Fruit fly (Drosophila melanogaster) whole organism, embryonic: ENCODE data around the gene CG9021.
A peak's percentile ranks its signal among the peaks of the same experiment; 100 is the strongest.

ENCODE experiments used
- ATbp ChIP-seq: fragments of 200-800 bp; sonication (Bioruptor generic); optimal IDR thresholded peaks from 2 replicates; lab custom pipeline; 2017; ENCODE audit warnings: missing biosample characterization, mild to moderate bottlenecking, missing genetic modification characterization, missing genetic modification reagents
- BtbVII ChIP-seq: fragments of 200-800 bp; sonication (Bioruptor generic); optimal IDR thresholded peaks from 3 replicates; lab custom pipeline; 2017; ENCODE audit warnings: missing biosample characterization, mild to moderate bottlenecking, missing genetic modification characterization
- Bteb2 ChIP-seq: fragments of 200-800 bp; sonication (Bioruptor generic); optimal IDR thresholded peaks from 2 replicates; lab custom pipeline; 2016; ENCODE audit warnings: missing biosample characterization, missing genetic modification characterization
- CG10431 ChIP-seq: fragments of 200-800 bp; sonication (Bioruptor generic); optimal IDR thresholded peaks from 3 replicates; lab custom pipeline; 2018; ENCODE audit warnings: missing biosample characterization, mild to moderate bottlenecking, missing genetic modification characterization
- CG10543 ChIP-seq: fragments of 200-800 bp; sonication (Bioruptor generic); optimal IDR thresholded peaks from 3 replicates; lab custom pipeline; 2017; ENCODE audit warnings: missing biosample characterization, mild to moderate bottlenecking, missing genetic modification characterization, moderate library complexity
- CG11398 ChIP-seq: fragments of 200-800 bp; sonication (Bioruptor generic); optimal IDR thresholded peaks from 2 replicates; lab custom pipeline; 2016; ENCODE audit warnings: missing biosample characterization, missing genetic modification characterization
- CG11696 ChIP-seq: fragments of 200-800 bp; sonication (Bioruptor generic); IDR thresholded peaks from 2 replicates; pipeline ENCODE4 v1.3.6; 2022; ENCODE audit warnings: missing biosample characterization, missing genetic modification characterization
- CG12104 ChIP-seq: fragments of 200-800 bp; sonication (Bioruptor generic); optimal IDR thresholded peaks from 3 replicates; lab custom pipeline; 2016; ENCODE audit warnings: missing biosample characterization, missing genetic modification characterization
- CG13624 ChIP-seq: fragments of 200-800 bp; sonication (Bioruptor generic); optimal IDR thresholded peaks from 2 replicates; lab custom pipeline; 2016; ENCODE audit warnings: missing biosample characterization, missing genetic modification characterization
- CG14860 ChIP-seq: fragments of 200-800 bp; sonication (Bioruptor generic); IDR thresholded peaks from 3 replicates; pipeline ENCODE4 v1.3.6; 2022; ENCODE audit warnings: missing biosample characterization, missing genetic modification characterization; ENCODE audit not compliant: partially characterized antibody
- CG1603 ChIP-seq: fragments of 200-800 bp; sonication (Bioruptor generic); optimal IDR thresholded peaks from 2 replicates; lab custom pipeline; 2019; ENCODE audit warnings: missing biosample characterization, mild to moderate bottlenecking, missing genetic modification characterization, moderate library complexity
- CG3065 ChIP-seq: fragments of 200-800 bp; sonication (Bioruptor generic); optimal IDR thresholded peaks from 2 replicates; lab custom pipeline; 2016; ENCODE audit warnings: missing biosample characterization, missing genetic modification characterization
- CG3163 ChIP-seq: fragments of 200-800 bp; sonication (Bioruptor generic); optimal IDR thresholded peaks from 3 replicates; lab custom pipeline; 2016; ENCODE audit warnings: missing biosample characterization, missing genetic modification characterization
- CG3281 ChIP-seq: fragments of 200-800 bp; sonication (Bioruptor generic); optimal IDR thresholded peaks from 3 replicates; lab custom pipeline; 2017; ENCODE audit warnings: missing biosample characterization, mild to moderate bottlenecking, missing genetic modification characterization
- CG34224 ChIP-seq: fragments of 200-800 bp; sonication (Bioruptor generic); IDR thresholded peaks from 3 replicates; pipeline ENCODE4 v1.3.6; 2022; ENCODE audit warnings: missing biosample characterization, missing genetic modification characterization; ENCODE audit not compliant: partially characterized antibody
- CG4854 ChIP-seq: fragments of 200-800 bp; sonication (Bioruptor generic); optimal IDR thresholded peaks from 2 replicates; lab custom pipeline; 2016; ENCODE audit warnings: missing biosample characterization, missing genetic modification characterization, inconsistent platforms
- CG6254 ChIP-seq: fragments of 200-800 bp; sonication (Bioruptor generic); optimal IDR thresholded peaks from 3 replicates; lab custom pipeline; 2017; ENCODE audit warnings: mild to moderate bottlenecking, missing biosample characterization, missing genetic modification reagents, missing genetic modification characterization
- CG6813 ChIP-seq: fragments of 200-800 bp; sonication (Bioruptor generic); optimal IDR thresholded peaks from 2 replicates; lab custom pipeline; 2017; ENCODE audit warnings: missing biosample characterization, missing genetic modification characterization, mild to moderate bottlenecking, moderate library complexity, missing genetic modification reagents
- CG7928 ChIP-seq: fragments of 200-800 bp; sonication (Bioruptor generic); optimal IDR thresholded peaks from 2 replicates; lab custom pipeline; 2017; ENCODE audit warnings: missing biosample characterization, mild to moderate bottlenecking, missing genetic modification characterization
- CG8388 ChIP-seq: fragments of 200-800 bp; sonication (Bioruptor generic); optimal IDR thresholded peaks from 2 replicates; lab custom pipeline; 2019; ENCODE audit warnings: missing biosample characterization, mild to moderate bottlenecking, missing genetic modification characterization, moderate library complexity
- D ChIP-seq, 2 experiments: fragments of 200-800 bp in 1 of 2; fragments of >200 bp in 1 of 2; sonication (Bioruptor generic) in 1 of 2; optimal IDR thresholded peaks; 2 replicates in 1 of 2; 3 replicates in 1 of 2; lab custom pipeline; 2017; ENCODE audit warnings: mild to moderate bottlenecking in 1 of 2, missing biosample characterization in 1 of 2, missing genetic modification characterization in 1 of 2, missing genetic modification reagents in 1 of 2
- Eip74EF ChIP-seq, 2 experiments: fragments of 200-800 bp in 1 of 2; fragments of >200 bp in 1 of 2; sonication (Bioruptor generic) in 1 of 2; optimal IDR thresholded peaks; 2 replicates each; lab custom pipeline; 2017 to 2019; ENCODE audit warnings: missing biosample characterization in 2 of 2, missing genetic modification characterization in 2 of 2, mild to moderate bottlenecking in 1 of 2, moderate library complexity in 1 of 2
- HLH3B ChIP-seq: fragments of 200-800 bp; sonication (Bioruptor generic); IDR thresholded peaks from 2 replicates; pipeline ENCODE4 v1.3.6; 2022; ENCODE audit warnings: missing biosample characterization, missing genetic modification characterization
- Hand ChIP-seq: fragments of 200-800 bp; sonication (Bioruptor generic); optimal IDR thresholded peaks from 2 replicates; lab custom pipeline; 2017; ENCODE audit warnings: mild to moderate bottlenecking, missing biosample characterization, missing genetic modification reagents, missing genetic modification characterization
- HmgD ChIP-seq: fragments of 200-800 bp; sonication (Bioruptor generic); optimal IDR thresholded peaks from 3 replicates; lab custom pipeline; 2016; ENCODE audit warnings: missing biosample characterization, missing genetic modification characterization
- Hr51 ChIP-seq, 2 experiments: fragments of 200-800 bp; sonication (Bioruptor generic); optimal IDR thresholded peaks; 2 replicates in 1 of 2; 3 replicates in 1 of 2; lab custom pipeline; 2016 to 2018; ENCODE audit warnings: missing biosample characterization in 2 of 2, missing genetic modification characterization in 2 of 2, mild to moderate bottlenecking in 1 of 2, moderate library complexity in 1 of 2
- Lhr ChIP-seq: fragments of 200-800 bp; sonication (Bioruptor generic); optimal IDR thresholded peaks from 3 replicates; lab custom pipeline; 2017; ENCODE audit warnings: mild to moderate bottlenecking, missing biosample characterization, missing genetic modification reagents, missing genetic modification characterization
- Meics ChIP-seq: fragments of 200-800 bp; sonication (Bioruptor generic); optimal IDR thresholded peaks from 2 replicates; lab custom pipeline; 2017; ENCODE audit warnings: missing biosample characterization, mild to moderate bottlenecking, missing genetic modification characterization
- NC2α ChIP-seq: fragments of 200-800 bp; sonication (Bioruptor generic); optimal IDR thresholded peaks from 2 replicates; lab custom pipeline; 2016; ENCODE audit warnings: missing biosample characterization, missing genetic modification characterization
- NC2β ChIP-seq: fragments of 200-800 bp; sonication (Bioruptor generic); optimal IDR thresholded peaks from 2 replicates; lab custom pipeline; 2016; ENCODE audit warnings: missing biosample characterization, missing genetic modification characterization
- Sry-δ ChIP-seq: fragments of 200-800 bp; sonication (Bioruptor generic); optimal IDR thresholded peaks from 2 replicates; lab custom pipeline; 2016; ENCODE audit warnings: missing biosample characterization, missing genetic modification characterization
- Vsx1 ChIP-seq: fragments of 200-800 bp; sonication (Bioruptor generic); optimal IDR thresholded peaks from 2 replicates; lab custom pipeline; 2017; ENCODE audit warnings: missing biosample characterization, mild to moderate bottlenecking, missing genetic modification characterization, missing genetic modification reagents
- ara ChIP-seq: fragments of 200-800 bp; sonication (Bioruptor generic); IDR thresholded peaks from 2 replicates; pipeline ENCODE4 v1.3.6; 2022; ENCODE audit warnings: missing biosample characterization, missing genetic modification characterization
- cg ChIP-seq: fragments of 200-800 bp; sonication (Bioruptor generic); optimal IDR thresholded peaks from 3 replicates; lab custom pipeline; 2019; ENCODE audit warnings: missing biosample characterization, mild to moderate bottlenecking, missing genetic modification characterization, moderate library complexity
- dm ChIP-seq: fragments of 200-800 bp; sonication (Bioruptor generic); optimal IDR thresholded peaks from 3 replicates; lab custom pipeline; 2016; ENCODE audit warnings: missing biosample characterization, missing genetic modification characterization
- en ChIP-seq: fragments of 200-800 bp; sonication (Bioruptor generic); optimal IDR thresholded peaks from 2 replicates; lab custom pipeline; 2016; ENCODE audit warnings: missing biosample characterization, missing genetic modification characterization
- exex ChIP-seq: fragments of 200-800 bp; sonication (Bioruptor generic); optimal IDR thresholded peaks from 4 replicates; lab custom pipeline; 2018; ENCODE audit warnings: missing biosample characterization, mild to moderate bottlenecking, missing genetic modification characterization, moderate library complexity
- fd3F ChIP-seq: fragments of 200-800 bp; sonication (Bioruptor generic); optimal IDR thresholded peaks from 2 replicates; lab custom pipeline; 2018; ENCODE audit warnings: missing biosample characterization, mild to moderate bottlenecking, missing genetic modification characterization, moderate library complexity
- gsb ChIP-seq: fragments of 200-800 bp; sonication (Bioruptor generic); IDR thresholded peaks from 2 replicates; pipeline ENCODE4 v1.3.6; 2022; ENCODE audit warnings: missing biosample characterization, missing genetic modification characterization
- h ChIP-seq: fragments of >200 bp; optimal IDR thresholded peaks from 2 replicates; lab custom pipeline; 2017
- hkb ChIP-seq, 2 experiments: fragments of 200-800 bp in 1 of 2; fragments of >200 bp in 1 of 2; sonication (Bioruptor generic) in 1 of 2; IDR thresholded peaks in 1 of 2; optimal IDR thresholded peaks in 1 of 2; 2 replicates each; pipeline versions ENCODE4 v1.3.6 to Lab custom; 2017 to 2022; ENCODE audit warnings: missing biosample characterization in 1 of 2, missing genetic modification characterization in 1 of 2
- scrt ChIP-seq: fragments of 200-800 bp; sonication (Bioruptor generic); optimal IDR thresholded peaks from 2 replicates; lab custom pipeline; 2018; ENCODE audit warnings: missing biosample characterization, mild to moderate bottlenecking, missing genetic modification characterization, moderate library complexity
- sim ChIP-seq: fragments of 200-800 bp; sonication (Bioruptor generic); IDR thresholded peaks from 2 replicates; pipeline ENCODE4 v1.3.6; 2022; ENCODE audit warnings: missing biosample characterization, missing genetic modification characterization
- slbo ChIP-seq: fragments of 200-800 bp; sonication (Bioruptor generic); IDR thresholded peaks from 2 replicates; pipeline ENCODE4 v1.3.6; 2022; ENCODE audit warnings: missing biosample characterization, missing genetic modification characterization
- sna ChIP-seq: fragments of 200-800 bp; sonication (Bioruptor generic); IDR thresholded peaks from 2 replicates; pipeline ENCODE4 v1.3.6; 2022; ENCODE audit warnings: missing biosample characterization, missing genetic modification characterization; ENCODE audit not compliant: partially characterized antibody
- trh ChIP-seq: fragments of 200-800 bp; sonication (Bioruptor generic); optimal IDR thresholded peaks from 2 replicates; lab custom pipeline; 2016; ENCODE audit warnings: missing biosample characterization, missing genetic modification characterization

CG9021 gene

DNA sequence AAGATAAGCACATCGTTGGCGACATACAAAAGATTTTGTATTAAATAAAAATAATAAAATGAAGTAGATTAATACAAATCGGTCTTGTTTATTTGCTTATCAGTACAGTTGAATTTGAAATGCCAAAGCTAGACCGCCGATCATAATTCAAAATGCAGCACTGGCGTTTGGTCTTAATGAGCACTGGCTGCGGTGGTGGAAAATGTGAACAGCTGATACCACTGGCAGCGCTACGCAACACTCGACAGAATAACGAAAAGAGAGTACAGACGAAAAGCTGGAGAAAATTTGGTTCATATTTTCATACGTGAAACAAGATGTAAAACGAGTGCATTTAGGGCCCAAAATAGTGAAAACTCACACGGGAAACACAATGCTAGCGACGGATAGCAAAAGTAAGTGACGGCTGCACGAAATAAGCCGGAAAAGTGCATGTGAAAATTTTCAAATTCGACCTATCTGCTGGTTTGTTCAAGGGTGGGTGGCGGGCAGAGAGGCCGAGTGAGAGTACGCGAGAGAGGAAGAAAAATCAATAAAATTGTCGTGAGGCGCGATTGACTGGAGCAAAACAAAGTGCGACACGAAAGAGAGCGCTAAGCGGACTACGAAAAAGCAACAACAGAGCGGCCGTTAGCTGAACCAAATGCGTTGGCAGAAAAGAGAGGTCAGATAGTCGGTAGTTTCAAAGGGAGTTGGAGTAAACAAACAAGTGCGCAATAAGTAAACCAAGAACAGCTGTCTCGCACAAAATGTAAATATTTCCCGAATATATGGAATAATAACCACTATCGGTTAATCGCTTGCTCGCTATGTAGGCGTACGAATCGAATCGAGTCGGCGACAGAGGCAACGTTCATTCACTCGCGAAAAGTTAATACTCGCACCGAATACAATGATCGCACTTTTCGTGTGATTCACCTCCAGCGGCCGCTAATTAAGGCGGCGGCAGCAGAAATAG, 2.7 kb upstream of the CG9021 start, which contains the start of gene bchs (continued):
- TF ChIP-seq Eip74EF (GFP tag; optimal IDR thresholded peaks at IDR 0.05; lab: Kevin White, UChicago) (no peak), sna (GFP tag; lab: Robert Waterston, UW) (peak; percentile 68), Sry-δ (GFP tag; lab: Kevin White, UChicago) (peak; percentile 42), CG14860 (GFP tag; lab: Robert Waterston, UW) (no peak), BtbVII (GFP tag; lab: Kevin White, UChicago) (peak; percentile 96), CG12104 (GFP tag; lab: Kevin White, UChicago) (peak; percentile 74), scrt (peak; percentile 89), NC2β (GFP tag; lab: Kevin White, UChicago) (peak; percentile 83), CG3065 (peak; percentile 61), HLH3B (GFP tag; lab: Robert Waterston, UW) (peak; percentile 88; the same call in 1 of the 2 replicates), ara (peak; percentile 79; the same call in 1 of the 2 replicates), CG13624 (GFP tag; lab: Kevin White, UChicago) (peak; percentile 92), CG7928 (GFP tag; lab: Kevin White, UChicago) (peak; percentile 67), cg (GFP tag; lab: Kevin White, UChicago) (no peak), CG4854 (GFP tag; lab: Kevin White, UChicago) (no peak), CG34224 (GFP tag; lab: Robert Waterston, UW) (peak; percentile 63), ATbp (peak; percentile 100), CG11398 (GFP tag; lab: Kevin White, UChicago) (peak; percentile 91), exex (tag; lab: Kevin White, UChicago) (peak; percentile 79), Meics (peak; percentile 88), h (lab: Kevin White, UChicago) (no peak), en (GFP tag; lab: Kevin White, UChicago) (peak; percentile 87), CG10543 (GFP tag; lab: Kevin White, UChicago) (peak; percentile 96), gsb (GFP tag; lab: Robert Waterston, UW) (peak; percentile 59; the same call in 1 of the 2 replicates), Vsx1 (GFP tag; lab: Kevin White, UChicago) (peak; percentile 97), CG3281 (GFP tag; lab: Kevin White, UChicago) (peak; percentile 92), CG8388 (peak; percentile 65), trh (peak; percentile 83), CG10431 (no peak), fd3F (GFP tag; lab: Kevin White, UChicago) (no peak), CG6813 (GFP tag; lab: Kevin White, UChicago) (peak; percentile 99), Hand (GFP tag; lab: Kevin White, UChicago) (peak; percentile 89), hkb (optimal IDR thresholded peaks at IDR 0.05; lab: Kevin White, UChicago) (no peak), hkb (GFP tag; IDR thresholded peaks at IDR 0.05; lab: Robert Waterston, UW) (peak; percentile 96), CG11696 (GFP tag; lab: Robert Waterston, UW) (peak; percentile 66; the same call in 1 of the 2 replicates), Bteb2 (peak; percentile 79), D (optimal IDR thresholded peaks at IDR 0.05; lab: Kevin White, UChicago) (no peak), D (GFP tag; optimal IDR thresholded peaks at IDR 0.05; lab: Kevin White, UChicago) (peak; percentile 89), Lhr (GFP tag; lab: Kevin White, UChicago) (peak; percentile 87), dm (peak; percentile 61), sim (GFP tag; lab: Robert Waterston, UW) (peak; percentile 92), HmgD (GFP tag; lab: Kevin White, UChicago) (peak; percentile 64), slbo (GFP tag; lab: Robert Waterston, UW) (peak; percentile 51; the same call in 1 of the 2 replicates), CG3163 (GFP tag; lab: Kevin White, UChicago) (peak; percentile 70), NC2α (GFP tag; lab: Kevin White, UChicago) (peak; percentile 89), CG1603 (tag; lab: Kevin White, UChicago) (peak; percentile 63), Hr51 (GFP tag; optimal IDR thresholded peaks at IDR 0.05; lab: Kevin White, UChicago) (peak in 1 of 2 experiments; percentile 72), CG6254 (peak; percentile 91)
